Worm (Caenorhabditis elegans): Measurements from ENCODE around the gene C09F12.3.

The C09F12.3 gene

DNA sequence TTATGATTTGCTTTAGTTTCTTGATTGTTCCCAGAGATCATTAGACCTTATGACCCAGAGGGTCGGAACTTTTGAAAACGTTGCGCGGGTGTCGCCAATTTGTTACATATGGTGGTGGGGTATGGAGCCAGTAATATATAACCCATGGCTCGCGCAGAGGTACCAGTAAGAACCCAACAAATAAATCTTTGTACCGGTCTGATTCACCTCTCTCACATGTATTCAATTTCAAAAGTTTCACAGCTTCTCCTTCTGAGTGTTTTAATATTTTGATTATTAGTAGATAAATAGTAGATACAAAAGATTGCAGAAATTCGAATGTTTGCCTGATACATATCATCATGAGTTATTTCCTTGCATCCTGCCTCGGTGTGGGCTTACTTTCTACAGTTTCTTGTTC, 26.6 kb downstream of the C09F12.3 start, which contains the start of gene egl-15:
Gene egl-15, plus strand, starts transcription at position 301 of the 400 bp plus-strand sequence.
- TF ChIP-seq lin-13 (GFP tag; optimal IDR thresholded peaks at IDR 0.05) (no peak), fos-1 (tag; optimal IDR thresholded peaks at IDR 0.05) (no peak), alr-1 (tag; optimal IDR thresholded peaks at IDR 0.05) (no peak), lin-11 (tag; optimal IDR thresholded peaks at IDR 0.05) (no peak), sma-9 (GFP tag; optimal IDR thresholded peaks at IDR 0.05) (no peak), sma-9 (tag; optimal IDR thresholded peaks at IDR 0.05) (no peak), elt-3 (tag; optimal IDR thresholded peaks at IDR 0.05) (no peak), nhr-77 (tag; optimal IDR thresholded peaks at IDR 0.05) (no peak)

ce11 chrX:11014394-11015280, 28.0 kb downstream of the C09F12.3 start:
- peak; percentile 43 for TF ChIP-seq nhr-25 (tag; optimal IDR thresholded peaks at IDR 0.05)
- peak; percentile 35 for TF ChIP-seq egl-27 (tag; optimal IDR thresholded peaks at IDR 0.05)
- TF ChIP-seq lin-39 (tag; optimal IDR thresholded peaks at IDR 0.05), result no peak
- TF ChIP-seq lin-11 (tag; optimal IDR thresholded peaks at IDR 0.05), result no peak
- TF ChIP-seq sma-3 (GFP tag; optimal IDR thresholded peaks at IDR 0.05), result peak; percentile 20
- TF ChIP-seq skn-1 (tag; optimal IDR thresholded peaks at IDR 0.05), result no peak
- TF ChIP-seq ztf-1 (GFP tag; conservative IDR thresholded peaks at IDR 0.05), result no peak
- peak; percentile 4 for TF ChIP-seq nhr-21 (tag; optimal IDR thresholded peaks at IDR 0.05)
- TF ChIP-seq mbf-1 (tag; optimal IDR thresholded peaks at IDR 0.05), result no peak
- TF ChIP-seq nhr-6 (tag; optimal IDR thresholded peaks at IDR 0.05), result no peak
- TF ChIP-seq blmp-1 (tag; optimal IDR thresholded peaks at IDR 0.05; ENCODE audit: insufficient read depth), result peak; percentile 21
- peak; percentile 1 for TF ChIP-seq unc-62 (GFP tag; optimal IDR thresholded peaks at IDR 0.05)
- peak; percentile 29 for TF ChIP-seq gmeb-1 (tag; optimal IDR thresholded peaks at IDR 0.05)
- TF ChIP-seq ztf-11 (tag; optimal IDR thresholded peaks at IDR 0.05), result no peak
- peak; percentile 0 for TF ChIP-seq nhr-129 (tag; optimal IDR thresholded peaks at IDR 0.05)
- TF ChIP-seq ztf-4 (tag; optimal IDR thresholded peaks at IDR 0.05), result no peak
- TF ChIP-seq ZK546.5 (tag; optimal IDR thresholded peaks at IDR 0.05), result no peak
- no peak for TF ChIP-seq nhr-23 (tag; optimal IDR thresholded peaks at IDR 0.05)

- TF ChIP-seq sma-3 (GFP tag; optimal IDR thresholded peaks at IDR 0.05) (no peak), ztf-11 (tag; optimal IDR thresholded peaks at IDR 0.05) (no peak)
These were observed 30.3 kb downstream of the C09F12.3 start, which contains the start of gene F58A3.3 for ce11 chrX:11012337-11012736. F58A3.3 (plus strand) TSS chrX:11012637.

DNA sequence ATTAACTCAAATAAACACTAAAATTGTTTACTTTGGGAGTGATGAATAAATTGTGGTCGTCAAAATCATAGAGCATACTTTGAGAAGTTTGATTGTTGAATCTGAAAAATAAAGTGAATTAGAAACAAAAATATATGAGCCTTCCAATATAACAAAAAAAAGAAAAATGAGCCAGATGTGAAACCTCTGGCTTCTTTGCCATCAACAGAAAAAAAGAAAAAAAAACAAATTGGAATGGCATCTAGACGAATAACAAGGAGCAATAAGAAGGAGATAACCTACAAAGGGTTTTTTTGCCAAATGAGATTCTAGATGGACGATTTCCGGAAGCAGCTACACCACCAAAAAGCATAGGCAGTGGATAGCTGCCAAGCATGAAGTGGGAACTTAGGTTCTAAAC, 32.1 kb downstream of the C09F12.3 start, which contains the start of gene F58A3.4:
Gene F58A3.4, minus strand, starts transcription at position 101 of the 400 bp plus-strand sequence.
- TF ChIP-seq sem-4 (tag; optimal IDR thresholded peaks at IDR 0.05), result no peak
- TF ChIP-seq nhr-11 (tag; optimal IDR thresholded peaks at IDR 0.05), result no peak
- no peak for TF ChIP-seq skn-1 (tag; optimal IDR thresholded peaks at IDR 0.05)
- no peak for TF ChIP-seq lsy-2 (tag; optimal IDR thresholded peaks at IDR 0.05)
- no peak for TF ChIP-seq nhr-23 (tag; optimal IDR thresholded peaks at IDR 0.05)
- TF ChIP-seq lin-39 (tag; optimal IDR thresholded peaks at IDR 0.05), result no peak
- TF ChIP-seq R02D3.7 (tag; optimal IDR thresholded peaks at IDR 0.05), result no peak
- no peak for TF ChIP-seq nhr-25 (tag; optimal IDR thresholded peaks at IDR 0.05)
- TF ChIP-seq mab-5 (tag; optimal IDR thresholded peaks at IDR 0.05), result no peak
- TF ChIP-seq dmd-4 (tag; optimal IDR thresholded peaks at IDR 0.05), result no peak
- no peak for TF ChIP-seq ceh-82 (tag; optimal IDR thresholded peaks at IDR 0.05)
- TF ChIP-seq snpc-4 (tag; optimal IDR thresholded peaks at IDR 0.05), result no peak
- no peak for TF ChIP-seq ama-1 (optimal IDR thresholded peaks at IDR 0.05)
- no peak for TF ChIP-seq aly-2 (tag; optimal IDR thresholded peaks at IDR 0.05)
- no peak for TF ChIP-seq unc-39 (tag; optimal IDR thresholded peaks at IDR 0.05)
- TF ChIP-seq alr-1 (tag; optimal IDR thresholded peaks at IDR 0.05), result no peak

All from whole organism, L2 larva.